Worm (Caenorhabditis elegans): ENCODE measurements around the gene F55B12.10.

DNA sequence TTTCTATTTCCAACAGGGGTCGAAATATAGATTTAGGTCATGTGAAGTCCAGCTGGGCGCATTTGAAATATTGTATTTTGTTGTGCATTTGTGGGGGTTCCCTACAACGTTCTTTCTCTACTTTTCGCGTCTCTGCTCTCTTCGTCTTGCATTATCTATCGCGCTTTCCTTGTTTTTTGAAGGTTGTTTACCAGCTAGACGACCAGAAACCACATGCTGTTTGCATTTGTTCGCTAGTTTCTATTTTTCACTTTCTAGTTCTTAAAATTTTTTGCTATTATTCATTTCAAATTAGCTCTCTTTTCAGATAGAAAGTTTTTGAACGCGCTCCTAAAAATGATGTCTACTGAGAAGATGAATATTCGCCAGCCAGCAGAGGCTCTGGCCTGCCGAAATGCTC, at the start of gene F55B12.10:
- TF ChIP-seq pha-4 (tag; optimal IDR thresholded peaks at IDR 0.05) (no peak), nfya-1 (tag; optimal IDR thresholded peaks at IDR 0.05) (no peak), ceh-34 (tag; optimal IDR thresholded peaks at IDR 0.05) (no peak), ttx-3 (tag; optimal IDR thresholded peaks at IDR 0.05) (no peak), tbx-2 (tag; optimal IDR thresholded peaks at IDR 0.05) (no peak), sdc-2 (tag; optimal IDR thresholded peaks at IDR 0.05) (no peak), nhr-11 (tag; optimal IDR thresholded peaks at IDR 0.05) (no peak), dve-1 (tag; optimal IDR thresholded peaks at IDR 0.05) (no peak), pqm-1 (tag; optimal IDR thresholded peaks at IDR 0.05) (no peak), unc-86 (tag; optimal IDR thresholded peaks at IDR 0.05) (no peak)
